Worm (Caenorhabditis elegans) whole organism, early embryonic: ENCODE measurements around the gene maoc-1.

Source experiments
- B0310.2 ChIP-seq: sonication (generic microtip); optimal IDR thresholded peaks from 2 replicates; lab custom pipeline; 2016; ENCODE audit warnings: mild to moderate bottlenecking, missing genetic modification characterization, missing compliant biosample characterization
- F13C5.2 ChIP-seq: sonication (generic microtip); optimal IDR thresholded peaks from 2 replicates; lab custom pipeline; 2017; ENCODE audit warnings: mild to moderate bottlenecking, missing genetic modification characterization, inconsistent platforms, missing compliant biosample characterization
- ama-1 ChIP-seq: fragments of 150-350 bp; optimal IDR thresholded peaks from 2 replicates; lab custom pipeline; 2014
- ceh-36 ChIP-seq: sonication (generic microtip); optimal IDR thresholded peaks from 2 replicates; lab custom pipeline; 2016; ENCODE audit warnings: missing genetic modification characterization, inconsistent platforms, missing compliant biosample characterization
- flt-1 ChIP-seq: fragments of 200-800 bp; sonication (Bioruptor generic); IDR thresholded peaks from 2 replicates; pipeline ENCODE4 v1.3.6; 2022; ENCODE audit warnings: missing genetic modification characterization, missing compliant biosample characterization
- scrt-1 ChIP-seq: fragments of 200-800 bp; sonication (Bioruptor generic); IDR thresholded peaks from 2 replicates; pipeline ENCODE4 v1.3.6; 2022; ENCODE audit warnings: missing genetic modification characterization, missing compliant biosample characterization
- tbx-11 ChIP-seq: fragments of 200-800 bp; sonication (Bioruptor generic); IDR thresholded peaks from 2 replicates; pipeline ENCODE4 v1.3.6; 2022; ENCODE audit warnings: missing genetic modification characterization, missing compliant biosample characterization

DNA sequence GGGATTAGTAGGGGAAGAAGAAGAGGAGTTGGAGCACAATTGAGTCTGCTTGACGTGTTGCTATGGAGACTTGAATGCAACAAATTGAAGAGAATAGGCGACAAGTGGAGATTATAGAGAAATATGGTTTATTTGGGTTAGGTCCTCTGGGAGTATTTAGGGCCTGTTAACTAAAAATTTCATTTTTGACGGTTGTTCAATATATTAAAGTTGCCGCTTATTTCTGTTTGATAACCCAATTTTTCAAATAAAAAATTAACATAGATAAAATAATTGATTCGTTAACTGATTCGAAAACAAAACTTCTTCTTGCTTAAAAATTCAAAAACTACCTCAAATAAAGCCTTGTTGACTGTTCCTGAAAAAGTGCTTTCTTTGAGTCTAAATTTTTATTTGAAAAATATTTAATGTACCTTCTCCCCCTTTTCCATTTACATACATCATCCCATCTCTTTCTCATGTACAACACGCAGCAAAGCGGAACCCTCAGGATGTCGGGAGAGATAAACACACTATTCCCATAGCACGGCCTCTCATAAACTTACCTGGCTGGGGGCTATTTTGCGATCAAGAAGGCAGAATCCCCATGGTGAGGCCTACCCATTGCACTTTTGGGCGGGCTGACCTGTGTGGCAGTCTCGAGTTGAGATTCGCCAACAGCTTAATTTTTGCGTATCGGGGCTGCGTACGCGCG lies 24.6 kb upstream of the maoc-1 start, which contains the start of gene dyf-13:
- no peak for TF ChIP-seq ama-1 (lab: Kevin White, UChicago)
- no peak for TF ChIP-seq F13C5.2 (tag; lab: Kevin White, UChicago)
- TF ChIP-seq tbx-11 = no peak
- TF ChIP-seq ceh-36 (tag; lab: Kevin White, UChicago) = no peak
- TF ChIP-seq flt-1 (GFP tag; lab: Robert Waterston, UW) = no peak
- TF ChIP-seq scrt-1 (GFP tag; lab: Robert Waterston, UW) = no peak
- no peak for TF ChIP-seq B0310.2 (tag; lab: Kevin White, UChicago)
